Fruit fly (Drosophila melanogaster) whole organism, embryonic: ENCODE results near the gene lectin-37Db.

ENCODE experiments used
- C15 ChIP-seq: fragments of 200-800 bp; sonication (Bioruptor generic); IDR thresholded peaks from 3 replicates; pipeline ENCODE4 v1.3.6; 2022; ENCODE audit warnings: missing biosample characterization, missing genetic modification characterization
- CG11093 ChIP-seq: fragments of 200-800 bp; sonication (Bioruptor generic); IDR thresholded peaks from 3 replicates; pipeline ENCODE4 v1.3.6; 2022; ENCODE audit warnings: missing biosample characterization, missing genetic modification characterization
- CG11247 ChIP-seq: fragments of 200-800 bp; sonication (Bioruptor generic); IDR thresholded peaks from 2 replicates; pipeline ENCODE4 v1.3.6; 2022; ENCODE audit warnings: missing biosample characterization, missing genetic modification characterization
- CG11695 ChIP-seq: fragments of 200-800 bp; sonication (Bioruptor generic); IDR thresholded peaks from 3 replicates; pipeline ENCODE4 v1.3.6; 2022; ENCODE audit warnings: missing biosample characterization, missing genetic modification characterization
- CG12391 ChIP-seq: fragments of 200-800 bp; sonication (Bioruptor generic); optimal IDR thresholded peaks from 3 replicates; lab custom pipeline; 2018; ENCODE audit warnings: missing biosample characterization, mild to moderate bottlenecking, missing genetic modification characterization, moderate library complexity
- CG13123 ChIP-seq: fragments of 200-800 bp; sonication (Bioruptor generic); optimal IDR thresholded peaks from 2 replicates; lab custom pipeline; 2016; ENCODE audit warnings: missing biosample characterization, missing genetic modification characterization
- CG13296 ChIP-seq: fragments of 200-800 bp; sonication (Bioruptor generic); optimal IDR thresholded peaks from 3 replicates; lab custom pipeline; 2018; ENCODE audit warnings: missing biosample characterization, mild to moderate bottlenecking, missing genetic modification characterization
- CG13424 ChIP-seq: fragments of 200-800 bp; sonication (Bioruptor generic); optimal IDR thresholded peaks from 2 replicates; lab custom pipeline; 2019; ENCODE audit warnings: missing biosample characterization, mild to moderate bottlenecking, missing genetic modification characterization, moderate library complexity
- CG13624 ChIP-seq: fragments of 200-800 bp; sonication (Bioruptor generic); optimal IDR thresholded peaks from 2 replicates; lab custom pipeline; 2016; ENCODE audit warnings: missing biosample characterization, missing genetic modification characterization
- CG17612 ChIP-seq: fragments of 200-800 bp; sonication (Bioruptor generic); IDR thresholded peaks from 2 replicates; pipeline ENCODE4 v1.3.6; 2022; ENCODE audit warnings: missing biosample characterization, missing genetic modification characterization
- CG2116 ChIP-seq: fragments of 200-800 bp; sonication (Bioruptor generic); optimal IDR thresholded peaks from 3 replicates; lab custom pipeline; 2018; ENCODE audit warnings: missing biosample characterization, mild to moderate bottlenecking, missing genetic modification characterization
- CG31224 ChIP-seq: fragments of 200-800 bp; sonication (Bioruptor generic); IDR thresholded peaks from 2 replicates; pipeline ENCODE4 v1.3.6; 2022; ENCODE audit warnings: missing biosample characterization, missing genetic modification characterization
- CG3995 ChIP-seq: fragments of 200-800 bp; sonication (Bioruptor generic); optimal IDR thresholded peaks from 3 replicates; lab custom pipeline; 2016; ENCODE audit warnings: missing biosample characterization, missing genetic modification characterization
- CG5245 ChIP-seq: fragments of 200-800 bp; sonication (Bioruptor generic); optimal IDR thresholded peaks from 3 replicates; lab custom pipeline; 2016; ENCODE audit warnings: missing biosample characterization, missing genetic modification characterization
- CG7372 ChIP-seq: fragments of 200-800 bp; sonication (Bioruptor generic); IDR thresholded peaks from 2 replicates; pipeline ENCODE4 v1.3.6; 2022; ENCODE audit warnings: missing biosample characterization, missing genetic modification characterization
- CG8359 ChIP-seq: fragments of 200-800 bp; sonication (Bioruptor generic); optimal IDR thresholded peaks from 2 replicates; lab custom pipeline; 2017; ENCODE audit warnings: missing biosample characterization, mild to moderate bottlenecking, missing genetic modification characterization, borderline replicate concordance
- CG8388 ChIP-seq: fragments of 200-800 bp; sonication (Bioruptor generic); optimal IDR thresholded peaks from 2 replicates; lab custom pipeline; 2019; ENCODE audit warnings: missing biosample characterization, mild to moderate bottlenecking, missing genetic modification characterization, moderate library complexity
- CG8924 ChIP-seq: fragments of 200-800 bp; optimal IDR thresholded peaks from 3 replicates; lab custom pipeline; 2019; ENCODE audit warnings: missing biosample characterization, mild to moderate bottlenecking, missing genetic modification characterization, moderate library complexity
- CG9932 ChIP-seq: fragments of 200-800 bp; sonication (Bioruptor generic); IDR thresholded peaks from 2 replicates; pipeline ENCODE4 v1.3.6; 2022; ENCODE audit warnings: missing biosample characterization, missing genetic modification characterization
- D ChIP-seq, 2 experiments: fragments of 200-800 bp in 1 of 2; fragments of >200 bp in 1 of 2; sonication (Bioruptor generic) in 1 of 2; optimal IDR thresholded peaks; 2 replicates in 1 of 2; 3 replicates in 1 of 2; lab custom pipeline; 2017; ENCODE audit warnings: mild to moderate bottlenecking in 1 of 2, missing biosample characterization in 1 of 2, missing genetic modification characterization in 1 of 2, missing genetic modification reagents in 1 of 2
- Drgx ChIP-seq: fragments of 200-800 bp; sonication (Bioruptor generic); IDR thresholded peaks from 2 replicates; pipeline ENCODE4 v1.3.6; 2022; ENCODE audit warnings: missing biosample characterization, missing genetic modification characterization
- E2f2 ChIP-seq: fragments of 200-800 bp; sonication (Bioruptor generic); IDR thresholded peaks from 2 replicates; pipeline ENCODE4 v1.3.6; 2022; ENCODE audit warnings: missing biosample characterization, missing genetic modification characterization
- H15 ChIP-seq: fragments of 200-800 bp; sonication (Bioruptor generic); IDR thresholded peaks from 3 replicates; pipeline ENCODE4 v1.3.6; 2022; ENCODE audit warnings: missing biosample characterization, missing genetic modification characterization
- HHEX ChIP-seq: fragments of 200-800 bp; sonication (Bioruptor generic); optimal IDR thresholded peaks from 3 replicates; lab custom pipeline; 2017; ENCODE audit warnings: missing biosample characterization, mild to moderate bottlenecking, missing genetic modification characterization, missing genetic modification reagents
- Hey ChIP-seq: fragments of 200-800 bp; sonication (Bioruptor generic); optimal IDR thresholded peaks from 3 replicates; lab custom pipeline; 2018; ENCODE audit warnings: missing biosample characterization, mild to moderate bottlenecking, missing genetic modification characterization
- Hr78 ChIP-seq, 2 experiments: fragments of 200-800 bp in 1 of 2; fragments of >200 bp in 1 of 2; sonication (Bioruptor generic) in 1 of 2; optimal IDR thresholded peaks; 2 replicates each; lab custom pipeline; 2017 to 2019; ENCODE audit warnings: missing biosample characterization in 2 of 2, missing genetic modification characterization in 2 of 2, mild to moderate bottlenecking in 1 of 2, moderate library complexity in 1 of 2
- Kr ChIP-seq: fragments of 200-800 bp; sonication (Bioruptor generic); optimal IDR thresholded peaks from 2 replicates; lab custom pipeline; 2017; ENCODE audit warnings: missing biosample characterization, mild to moderate bottlenecking, missing genetic modification characterization
- Mad ChIP-seq: fragments of 200-800 bp; sonication (Bioruptor generic); optimal IDR thresholded peaks from 2 replicates; lab custom pipeline; 2016; ENCODE audit warnings: missing biosample characterization, missing genetic modification characterization
- Nf-YC ChIP-seq: fragments of 200-800 bp; optimal IDR thresholded peaks from 3 replicates; lab custom pipeline; 2019; ENCODE audit warnings: missing biosample characterization, mild to moderate bottlenecking, missing genetic modification characterization, moderate library complexity
- Poxn ChIP-seq: fragments of 200-800 bp; sonication (Bioruptor generic); IDR thresholded peaks from 2 replicates; pipeline ENCODE4 v1.3.6; 2022; ENCODE audit warnings: missing biosample characterization, missing genetic modification characterization
- Ptx1 ChIP-seq: fragments of 200-800 bp; sonication (Bioruptor generic); IDR thresholded peaks from 2 replicates; pipeline ENCODE4 v1.3.6; 2022; ENCODE audit warnings: missing biosample characterization, missing genetic modification characterization
- Sox102F ChIP-seq: fragments of 200-800 bp; sonication (Bioruptor generic); optimal IDR thresholded peaks from 2 replicates; lab custom pipeline; 2018; ENCODE audit warnings: missing biosample characterization, mild to moderate bottlenecking, missing genetic modification characterization, moderate library complexity
- Trl ChIP-seq, 3 experiments: fragments of >200 bp in 2 of 3; fragments of 200-800 bp in 1 of 3; sonication (Bioruptor generic) in 1 of 3; optimal IDR thresholded peaks; 2 replicates in 1 of 3; 3 replicates in 2 of 3; lab custom pipeline; 2016 to 2017; ENCODE audit warnings: missing biosample characterization in 1 of 3, missing genetic modification characterization in 1 of 3
- al ChIP-seq: fragments of 200-800 bp; sonication (Bioruptor generic); IDR thresholded peaks from 2 replicates; pipeline ENCODE4 v1.3.6; 2022; ENCODE audit warnings: missing biosample characterization, missing genetic modification characterization
- bigmax ChIP-seq: fragments of 200-800 bp; sonication (Bioruptor generic); optimal IDR thresholded peaks from 2 replicates; lab custom pipeline; 2018; ENCODE audit warnings: missing biosample characterization, mild to moderate bottlenecking, missing genetic modification characterization
- cad ChIP-seq: fragments of >200 bp; optimal IDR thresholded peaks from 2 replicates; lab custom pipeline; 2017; ENCODE audit warnings: missing biosample characterization, missing genetic modification characterization
- caup ChIP-seq: fragments of 200-800 bp; sonication (Bioruptor generic); optimal IDR thresholded peaks from 3 replicates; lab custom pipeline; 2017; ENCODE audit warnings: missing biosample characterization, mild to moderate bottlenecking, missing genetic modification characterization, moderate library complexity; ENCODE audit not compliant: severe bottlenecking
- esg ChIP-seq: fragments of 200-800 bp; sonication (Bioruptor generic); conservative IDR thresholded peaks from 2 replicates; pipeline ENCODE4 v1.3.6; 2022; ENCODE audit warnings: missing biosample characterization, missing genetic modification characterization
- fd64A ChIP-seq: fragments of 200-800 bp; sonication (Bioruptor generic); optimal IDR thresholded peaks from 3 replicates; lab custom pipeline; 2018; ENCODE audit warnings: missing biosample characterization, mild to moderate bottlenecking, missing genetic modification characterization
- hb ChIP-seq: fragments of 200-800 bp; sonication (Bioruptor generic); IDR thresholded peaks from 3 replicates; pipeline ENCODE4 v1.3.6; 2022; ENCODE audit warnings: missing biosample characterization, missing genetic modification characterization; ENCODE audit not compliant: partially characterized antibody
- lmd ChIP-seq: fragments of 200-800 bp; sonication (Bioruptor generic); IDR thresholded peaks from 2 replicates; pipeline ENCODE4 v1.3.6; 2022; ENCODE audit warnings: missing biosample characterization, missing genetic modification characterization
- mam ChIP-seq: fragments of 200-800 bp; sonication (Bioruptor generic); optimal IDR thresholded peaks from 3 replicates; lab custom pipeline; 2016; ENCODE audit warnings: missing biosample characterization, missing genetic modification characterization
- pros ChIP-seq: fragments of 200-800 bp; sonication (Bioruptor generic); optimal IDR thresholded peaks from 3 replicates; lab custom pipeline; 2019; ENCODE audit warnings: missing biosample characterization, mild to moderate bottlenecking, missing genetic modification characterization, moderate library complexity
- pum ChIP-seq: fragments of 200-800 bp; sonication (Bioruptor generic); optimal IDR thresholded peaks from 2 replicates; lab custom pipeline; 2016; ENCODE audit warnings: missing biosample characterization, missing genetic modification characterization
- repo ChIP-seq: fragments of 200-800 bp; sonication (Bioruptor generic); optimal IDR thresholded peaks from 2 replicates; lab custom pipeline; 2016; ENCODE audit warnings: missing biosample characterization, missing genetic modification characterization
- shn ChIP-seq: fragments of 200-800 bp; sonication (Bioruptor generic); optimal IDR thresholded peaks from 3 replicates; lab custom pipeline; 2016; ENCODE audit warnings: missing biosample characterization, missing genetic modification characterization
- sqz ChIP-seq: fragments of 200-800 bp; sonication (Bioruptor generic); optimal IDR thresholded peaks from 3 replicates; lab custom pipeline; 2018; ENCODE audit warnings: missing biosample characterization, mild to moderate bottlenecking, missing genetic modification characterization
- unc-4 ChIP-seq: fragments of 200-800 bp; sonication (Bioruptor generic); IDR thresholded peaks from 2 replicates; pipeline ENCODE4 v1.3.6; 2022; ENCODE audit warnings: missing biosample characterization, missing genetic modification characterization; ENCODE audit not compliant: partially characterized antibody

Gene lectin-37Db

DNA sequence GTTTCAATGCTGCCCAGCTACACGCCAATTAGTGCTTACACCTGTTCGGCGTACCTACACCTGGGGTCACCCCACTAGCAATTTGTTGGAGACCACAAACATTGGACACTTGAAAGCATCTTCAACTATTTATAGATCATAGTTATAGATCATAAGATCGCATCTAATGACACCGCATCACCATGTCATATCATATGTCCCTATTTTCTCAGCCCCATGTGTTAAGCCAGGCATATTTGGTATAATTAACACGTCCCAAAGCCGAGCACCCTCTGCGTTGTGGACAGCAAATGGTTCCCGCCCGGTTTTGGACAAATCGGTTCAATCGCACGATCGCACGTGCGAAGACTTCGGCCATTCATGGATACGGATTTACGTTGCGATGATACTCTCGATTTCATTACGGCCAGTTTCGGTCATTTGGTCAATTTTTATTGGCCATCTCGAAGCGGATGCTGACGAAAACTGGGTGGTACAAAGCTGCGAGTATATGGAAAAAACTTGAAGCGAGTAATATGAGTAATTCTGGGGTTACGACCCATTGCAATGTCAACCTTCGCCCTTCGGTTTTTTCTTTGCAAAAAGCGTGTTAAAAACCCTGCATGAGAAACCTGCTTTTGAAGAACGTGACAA lies 20.8 kb downstream of the lectin-37Db start (continued):
- peak; percentile 14 for TF ChIP-seq fd64A (GFP tag; lab: Kevin White, UChicago)
- peak; percentile 83 for TF ChIP-seq esg (GFP tag; lab: Robert Waterston, UW)
- peak; percentile 74 for TF ChIP-seq Mad (GFP tag; lab: Kevin White, UChicago)
- peak; percentile 80 for TF ChIP-seq CG13624
- peak; percentile 89 for TF ChIP-seq CG8924 (tag; lab: Kevin White, UChicago)
- TF ChIP-seq sqz: peak; percentile 18
- TF ChIP-seq CG8359 (GFP tag; lab: Kevin White, UChicago): peak; percentile 47
- TF ChIP-seq Hr78 (GFP tag; optimal IDR thresholded peaks at IDR 0.05; lab: Kevin White, UChicago): peak in 1 of 2 experiments; percentile 67
- peak; percentile 66 for TF ChIP-seq Poxn (GFP tag; lab: Robert Waterston, UW)
- peak; percentile 75 for TF ChIP-seq HHEX (GFP tag; lab: Kevin White, UChicago)
- TF ChIP-seq CG13424 (tag; lab: Kevin White, UChicago): peak; percentile 81
- TF ChIP-seq pros (GFP tag; lab: Kevin White, UChicago): no peak
- TF ChIP-seq CG3995: peak; percentile 7
- peak; percentile 8 for TF ChIP-seq Nf-YC (tag; lab: Kevin White, UChicago)
- TF ChIP-seq repo (GFP tag; lab: Kevin White, UChicago): peak; percentile 46
- TF ChIP-seq hb (GFP tag; lab: Robert Waterston, UW): no peak
- peak; percentile 61 for TF ChIP-seq pum
- TF ChIP-seq CG12391: peak; percentile 78
- peak; percentile 69 for TF ChIP-seq caup (GFP tag; lab: Kevin White, UChicago)
- no peak for TF ChIP-seq unc-4 (GFP tag; lab: Robert Waterston, UW)
- TF ChIP-seq CG2116 (GFP tag; lab: Kevin White, UChicago): peak; percentile 59
- no peak for TF ChIP-seq H15
- TF ChIP-seq CG17612 (GFP tag; lab: Robert Waterston, UW): no peak
- TF ChIP-seq CG8388 (GFP tag; lab: Kevin White, UChicago): peak; percentile 87
- TF ChIP-seq CG13123 (GFP tag; lab: Kevin White, UChicago): peak; percentile 67
- peak; percentile 62 for TF ChIP-seq al (GFP tag; lab: Robert Waterston, UW)
- TF ChIP-seq CG11695 (GFP tag; lab: Robert Waterston, UW): peak; percentile 84
- TF ChIP-seq CG11093 (GFP tag; lab: Robert Waterston, UW): peak; percentile 64; the same call in 2 of the 3 replicates
- peak; percentile 79 for TF ChIP-seq Ptx1 (GFP tag; lab: Robert Waterston, UW)
- peak; percentile 31 for TF ChIP-seq shn (GFP tag; lab: Kevin White, UChicago)
- TF ChIP-seq Sox102F (GFP tag; lab: Kevin White, UChicago): peak; percentile 87
- no peak for TF ChIP-seq D (optimal IDR thresholded peaks at IDR 0.05; lab: Kevin White, UChicago)
- peak; percentile 66 for TF ChIP-seq D (GFP tag; optimal IDR thresholded peaks at IDR 0.05; lab: Kevin White, UChicago)
- TF ChIP-seq CG7372 (GFP tag; lab: Robert Waterston, UW): peak; percentile 58; the same call in 1 of the 2 replicates
- peak; percentile 72 for TF ChIP-seq CG5245
- TF ChIP-seq Kr (GFP tag; lab: Kevin White, UChicago): no peak
- no peak for TF ChIP-seq Trl (optimal IDR thresholded peaks at IDR 0.05; lab: Kevin White, UChicago)
- TF ChIP-seq Trl (GFP tag; optimal IDR thresholded peaks at IDR 0.05; lab: Kevin White, UChicago): peak; percentile 59
- no peak for TF ChIP-seq bigmax (GFP tag; lab: Kevin White, UChicago)
- TF ChIP-seq Hey (tag; lab: Kevin White, UChicago): no peak
- TF ChIP-seq CG11247 (GFP tag; lab: Robert Waterston, UW): peak; percentile 53; the same call in 1 of the 2 replicates
- TF ChIP-seq lmd (GFP tag; lab: Robert Waterston, UW): peak; percentile 82
- peak; percentile 56 for TF ChIP-seq CG13296 (GFP tag; lab: Kevin White, UChicago)
- TF ChIP-seq C15 (GFP tag; lab: Robert Waterston, UW): no peak
- peak; percentile 21; the same call in 1 of the 2 replicates for TF ChIP-seq Drgx (GFP tag; lab: Robert Waterston, UW)
- peak; percentile 78 for TF ChIP-seq E2f2 (GFP tag; lab: Robert Waterston, UW)
- TF ChIP-seq CG9932: peak; percentile 63
- peak; percentile 81 for TF ChIP-seq mam (GFP tag; lab: Kevin White, UChicago)
- no peak for TF ChIP-seq cad (GFP tag; lab: Kevin White, UChicago)
- peak; percentile 22; the same call in 1 of the 2 replicates for TF ChIP-seq CG31224
